Worm (Caenorhabditis elegans) whole organism, young adult: Measurements from ENCODE around the gene F38B2.6.

ENCODE experiments used
- ZK185.1 ChIP-seq: sonication (generic microtip); optimal IDR thresholded peaks from 2 replicates; lab custom pipeline; 2016; ENCODE audit warnings: mild to moderate bottlenecking, missing genetic modification characterization, missing compliant biosample characterization; ENCODE audit not compliant: poor library complexity, severe bottlenecking
- aptf-2 ChIP-seq: fragments of 200-800 bp; sonication (Bioruptor generic); conservative IDR thresholded peaks from 2 replicates; pipeline ENCODE4 v1.3.6; 2022; ENCODE audit warnings: missing genetic modification reagents, missing genetic modification characterization, missing compliant biosample characterization
- efl-1 ChIP-seq: fragments of 150-350 bp; optimal IDR thresholded peaks from 2 replicates; lab custom pipeline; 2014; ENCODE audit warnings: missing biosample characterization, missing genetic modification reagents, missing genetic modification characterization
- lin-35 ChIP-seq, 3 experiments: fragments of 150-350 bp in 2 of 3; sonication (generic microtip) in 1 of 3; optimal IDR thresholded peaks; 2 replicates each; lab custom pipeline; 2014 to 2018; ENCODE audit warnings: missing biosample characterization in 3 of 3, missing genetic modification characterization in 3 of 3, missing genetic modification reagents in 3 of 3
- snpc-4 ChIP-seq, 5 experiments: fragments of 150-350 bp in 1 of 5; sonication (generic microtip) in 4 of 5; optimal IDR thresholded peaks; 2 replicates each; lab custom pipeline; 2014 to 2018; ENCODE audit warnings: missing genetic modification characterization in 5 of 5, missing biosample characterization in 3 of 5, antibody characterized with exemption in 2 of 5, mild to moderate bottlenecking in 2 of 5, missing compliant biosample characterization in 2 of 5, missing genotype in 2 of 5, moderate library complexity in 2 of 5, missing genetic modification reagents in 1 of 5
- unc-62 ChIP-seq: fragments of 150-350 bp; optimal IDR thresholded peaks from 2 replicates; lab custom pipeline; 2014; ENCODE audit warnings: missing biosample characterization, missing genetic modification reagents, missing genetic modification characterization

DNA sequence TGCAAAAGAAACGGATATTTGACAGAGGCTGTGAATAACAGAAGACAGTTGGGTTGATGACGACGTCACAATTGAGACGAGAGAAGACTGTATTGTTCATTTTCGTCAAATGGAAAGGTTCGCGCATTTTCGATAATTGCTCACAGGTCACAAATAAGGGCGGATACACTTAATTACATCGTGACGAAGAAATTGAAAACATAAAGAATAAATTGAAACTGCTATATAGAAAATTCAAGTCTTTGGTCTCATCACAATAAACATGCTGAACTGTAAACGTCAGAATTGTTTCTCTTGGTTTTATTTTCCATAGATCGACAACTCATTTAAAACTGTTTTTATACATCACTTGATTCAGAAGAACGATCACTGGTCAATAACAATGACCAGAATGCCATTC is 45.8 kb upstream of the F38B2.6 start, which contains the start of gene ZK455.5:
- TF ChIP-seq unc-62 (GFP tag; lab: Kevin White, UChicago) (no peak), lin-35 (GFP tag; optimal IDR thresholded peaks at IDR 0.05; lab: Kevin White, UChicago) (no peak), snpc-4 (GFP tag; optimal IDR thresholded peaks at IDR 0.05; lab: Kevin White, UChicago) (no peak), snpc-4 (tag; optimal IDR thresholded peaks at IDR 0.05; lab: Kevin White, UChicago) (no peak), ZK185.1 (tag; lab: Kevin White, UChicago) (no peak), aptf-2 (GFP tag; lab: Robert Waterston, UW) (no peak), efl-1 (no peak)
